Fruit fly (Drosophila melanogaster): Measurements from ENCODE around the gene Lip4.

Lip4 gene

DNA sequence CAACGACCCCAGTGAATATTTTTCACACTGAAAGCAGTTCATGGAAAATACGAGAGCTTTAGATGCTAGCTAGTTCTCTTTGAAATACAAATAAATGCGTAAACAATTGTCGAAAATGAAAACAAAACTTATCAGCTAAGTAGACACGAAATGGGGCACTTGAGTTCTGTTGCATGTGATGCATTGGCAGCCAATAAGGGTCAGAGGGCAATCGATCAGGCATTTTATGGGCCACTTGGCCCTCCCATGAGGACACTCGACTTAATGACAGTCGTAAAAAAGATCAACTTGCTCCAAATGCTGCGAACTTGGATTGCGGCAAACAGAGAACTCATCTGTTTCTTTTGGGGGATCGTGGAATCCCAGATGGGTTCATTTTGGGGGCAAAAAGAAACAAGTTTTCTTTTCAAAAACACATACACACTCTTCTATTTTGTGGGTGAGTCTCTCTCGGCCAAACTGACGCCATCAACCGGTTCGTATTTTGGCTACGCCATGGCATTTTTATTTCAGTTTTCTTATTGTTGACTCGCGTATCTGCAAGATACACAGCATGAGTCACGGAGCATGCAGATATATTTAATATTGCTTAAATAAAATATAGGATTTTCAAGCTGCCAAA, 23.9 kb upstream of the Lip4 start (continued):
- TF ChIP-seq CG3407 (GFP tag; optimal IDR thresholded peaks at IDR 0.05) (no peak), sd (tag; optimal IDR thresholded peaks at IDR 0.05) (peak; percentile 85), Dip2 (GFP tag; IDR thresholded peaks at IDR 0.05) (no peak), CG31224 (GFP tag; IDR thresholded peaks at IDR 0.05) (0 out of 2 replicates have a peak, but pooled peaks have one; percentile 46), CG7271 (tag; optimal IDR thresholded peaks at IDR 0.05) (no peak), nerfin-2 (GFP tag; IDR thresholded peaks at IDR 0.05; ENCODE audit: partially characterized antibody) (no peak), Gsc (GFP tag; IDR thresholded peaks at IDR 0.05) (no peak), so (GFP tag; IDR thresholded peaks at IDR 0.05) (0 out of 3 replicates have a peak, but pooled peaks have one; percentile 43), CG6175 (GFP tag; IDR thresholded peaks at IDR 0.05) (0 out of 3 replicates have a peak, but pooled peaks have one; percentile 12), chinmo (GFP tag; IDR thresholded peaks at IDR 0.05; ENCODE audit: partially characterized antibody) (peak; percentile 69; the same call in 1 of the 4 replicates), Aef1 (GFP tag; IDR thresholded peaks at IDR 0.05) (no peak), abd-A (tag; optimal IDR thresholded peaks at IDR 0.05) (peak; percentile 37), org-1 (GFP tag; optimal IDR thresholded peaks at IDR 0.05) (no peak), Hmr (GFP tag; optimal IDR thresholded peaks at IDR 0.05) (no peak), Gug (GFP tag; IDR thresholded peaks at IDR 0.05) (no peak), kay (GFP tag; optimal IDR thresholded peaks at IDR 0.05) (peak; percentile 29), grau (tag; optimal IDR thresholded peaks at IDR 0.05) (no peak), CG18262 (tag; optimal IDR thresholded peaks at IDR 0.05) (no peak), B-H2 (GFP tag; optimal IDR thresholded peaks at IDR 0.05) (no peak), sug (tag; optimal IDR thresholded peaks at IDR 0.05) (no peak), CG14014 (GFP tag; IDR thresholded peaks at IDR 0.05) (0 out of 2 replicates have a peak, but pooled peaks have one; percentile 23), rib (GFP tag; IDR thresholded peaks at IDR 0.05) (0 out of 2 replicates have a peak, but pooled peaks have one; percentile 27)

DNA sequence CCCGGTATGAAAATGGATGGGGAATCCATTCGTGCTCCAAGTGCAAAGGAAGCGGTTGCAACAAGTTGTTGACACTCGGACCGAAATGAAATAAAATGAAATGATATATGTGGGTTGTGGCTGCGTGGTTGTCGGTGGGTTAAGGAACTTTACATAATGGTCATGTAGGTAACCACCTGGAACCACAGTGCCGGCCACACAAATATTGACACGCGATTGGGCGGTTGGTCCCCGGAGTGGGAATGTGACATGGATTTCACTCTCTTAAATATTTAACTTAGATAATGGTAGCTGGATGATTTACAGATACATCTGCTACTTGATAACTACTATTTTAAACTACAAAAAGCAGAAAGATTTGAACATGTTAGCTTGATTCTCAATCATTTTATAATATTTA, 22.5 kb upstream of the Lip4 start:
- no peak for TF ChIP-seq nerfin-2 (GFP tag; IDR thresholded peaks at IDR 0.05; ENCODE audit: partially characterized antibody)
- TF ChIP-seq tup (GFP tag; optimal IDR thresholded peaks at IDR 0.05), result no peak
- no peak for TF ChIP-seq CG13296 (GFP tag; optimal IDR thresholded peaks at IDR 0.05)
- no peak for TF ChIP-seq Meics (GFP tag; optimal IDR thresholded peaks at IDR 0.05)
- peak; percentile 36 for TF ChIP-seq Nf-YB (GFP tag; optimal IDR thresholded peaks at IDR 0.05)
- TF ChIP-seq CG32772 (GFP tag; IDR thresholded peaks at IDR 0.05), result no peak
- no peak for TF ChIP-seq CG14860 (GFP tag; IDR thresholded peaks at IDR 0.05; ENCODE audit: partially characterized antibody)
- TF ChIP-seq zf30C (GFP tag; optimal IDR thresholded peaks at IDR 0.05), result no peak
- no peak for TF ChIP-seq da (GFP tag; optimal IDR thresholded peaks at IDR 0.05)
- TF ChIP-seq CG12942 (GFP tag; optimal IDR thresholded peaks at IDR 0.05), result no peak
- no peak for TF ChIP-seq CG13894 (tag; optimal IDR thresholded peaks at IDR 0.05)
- TF ChIP-seq CG34376 (GFP tag; optimal IDR thresholded peaks at IDR 0.05), result no peak
- TF ChIP-seq dati (GFP tag; IDR thresholded peaks at IDR 0.05), result no peak
- no peak for TF ChIP-seq Eip74EF (GFP tag; optimal IDR thresholded peaks at IDR 0.05)
- no peak for TF ChIP-seq NK7.1 (GFP tag; optimal IDR thresholded peaks at IDR 0.05)
- TF ChIP-seq CG12391 (tag; optimal IDR thresholded peaks at IDR 0.05), result no peak
- no peak for TF ChIP-seq Fer2 (tag; optimal IDR thresholded peaks at IDR 0.05)
- TF ChIP-seq CG43689 (GFP tag; IDR thresholded peaks at IDR 0.05), result no peak
- TF ChIP-seq danr (GFP tag; IDR thresholded peaks at IDR 0.05), result no peak
- TF ChIP-seq seq (GFP tag; IDR thresholded peaks at IDR 0.05), result no peak
- TF ChIP-seq yki (optimal IDR thresholded peaks at IDR 0.05), result no peak
- no peak for TF ChIP-seq inv (GFP tag; IDR thresholded peaks at IDR 0.05; ENCODE audit: partially characterized antibody)
- TF ChIP-seq CG1602 (GFP tag; optimal IDR thresholded peaks at IDR 0.05), result no peak
- TF ChIP-seq insv (GFP tag; optimal IDR thresholded peaks at IDR 0.05), result no peak
- TF ChIP-seq CG9932 (GFP tag; IDR thresholded peaks at IDR 0.05), result no peak
- no peak for TF ChIP-seq jumu (GFP tag; optimal IDR thresholded peaks at IDR 0.05)
- TF ChIP-seq CG14014 (GFP tag; IDR thresholded peaks at IDR 0.05), result no peak
- no peak for TF ChIP-seq toy (GFP tag; IDR thresholded peaks at IDR 0.05)
- peak; percentile 31 for TF ChIP-seq CG13424 (tag; optimal IDR thresholded peaks at IDR 0.05)
- TF ChIP-seq CG10147 (GFP tag; optimal IDR thresholded peaks at IDR 0.05), result no peak
